Fruit fly (Drosophila melanogaster) whole organism, embryonic: ENCODE measurements around the gene hang.

Experiments used
- Atf-2 ChIP-seq: fragments of 200-800 bp; sonication (Bioruptor generic); optimal IDR thresholded peaks from 2 replicates; lab custom pipeline; 2016; ENCODE audit warnings: missing biosample characterization, missing genetic modification characterization
- CG10431 ChIP-seq: fragments of 200-800 bp; sonication (Bioruptor generic); optimal IDR thresholded peaks from 3 replicates; lab custom pipeline; 2018; ENCODE audit warnings: missing biosample characterization, mild to moderate bottlenecking, missing genetic modification characterization
- CG12104 ChIP-seq: fragments of 200-800 bp; sonication (Bioruptor generic); optimal IDR thresholded peaks from 3 replicates; lab custom pipeline; 2016; ENCODE audit warnings: missing biosample characterization, missing genetic modification characterization
- CG12391 ChIP-seq: fragments of 200-800 bp; sonication (Bioruptor generic); optimal IDR thresholded peaks from 3 replicates; lab custom pipeline; 2018; ENCODE audit warnings: missing biosample characterization, mild to moderate bottlenecking, missing genetic modification characterization, moderate library complexity
- CG13424 ChIP-seq: fragments of 200-800 bp; sonication (Bioruptor generic); optimal IDR thresholded peaks from 2 replicates; lab custom pipeline; 2019; ENCODE audit warnings: missing biosample characterization, mild to moderate bottlenecking, missing genetic modification characterization, moderate library complexity
- CG17361 ChIP-seq: fragments of 200-800 bp; sonication (Bioruptor generic); IDR thresholded peaks from 3 replicates; pipeline ENCODE4 v1.3.6; 2022; ENCODE audit warnings: missing biosample characterization, missing genetic modification characterization
- CG17829 ChIP-seq: fragments of 200-800 bp; optimal IDR thresholded peaks from 2 replicates; lab custom pipeline; 2019; ENCODE audit warnings: missing biosample characterization, mild to moderate bottlenecking, missing genetic modification characterization, moderate library complexity
- CG2678 ChIP-seq: fragments of 200-800 bp; sonication (Bioruptor generic); optimal IDR thresholded peaks from 3 replicates; lab custom pipeline; 2019; ENCODE audit warnings: missing biosample characterization, mild to moderate bottlenecking, missing genetic modification characterization, moderate library complexity
- CG32772 ChIP-seq: fragments of 200-800 bp; sonication (Bioruptor generic); IDR thresholded peaks from 2 replicates; pipeline ENCODE4 v1.3.6; 2022; ENCODE audit warnings: missing biosample characterization, missing genetic modification characterization
- CG3281 ChIP-seq: fragments of 200-800 bp; sonication (Bioruptor generic); optimal IDR thresholded peaks from 3 replicates; lab custom pipeline; 2017; ENCODE audit warnings: missing biosample characterization, mild to moderate bottlenecking, missing genetic modification characterization
- CG34376 ChIP-seq: fragments of 200-800 bp; sonication (Bioruptor generic); optimal IDR thresholded peaks from 2 replicates; lab custom pipeline; 2018; ENCODE audit warnings: missing biosample characterization, mild to moderate bottlenecking, missing genetic modification characterization
- CG6765 ChIP-seq: fragments of 200-800 bp; sonication (Bioruptor generic); optimal IDR thresholded peaks from 3 replicates; lab custom pipeline; 2017; ENCODE audit warnings: missing biosample characterization, mild to moderate bottlenecking, missing genetic modification characterization
- CG6854 ChIP-seq: fragments of 200-800 bp; sonication (Bioruptor generic); optimal IDR thresholded peaks from 3 replicates; lab custom pipeline; 2017; ENCODE audit warnings: missing biosample characterization, mild to moderate bottlenecking, missing genetic modification characterization
- CG7271 ChIP-seq: fragments of 200-800 bp; sonication (Bioruptor generic); optimal IDR thresholded peaks from 2 replicates; lab custom pipeline; 2018; ENCODE audit warnings: missing biosample characterization, mild to moderate bottlenecking, missing genetic modification characterization, moderate library complexity
- CG7928 ChIP-seq: fragments of 200-800 bp; sonication (Bioruptor generic); optimal IDR thresholded peaks from 2 replicates; lab custom pipeline; 2017; ENCODE audit warnings: missing biosample characterization, mild to moderate bottlenecking, missing genetic modification characterization
- CG8290 ChIP-seq, 3 experiments: fragments of 200-800 bp; sonication (Bioruptor generic); optimal IDR thresholded peaks; 2 replicates each; lab custom pipeline; 2016 to 2019; ENCODE audit warnings: missing biosample characterization in 3 of 3, missing genetic modification characterization in 3 of 3, mild to moderate bottlenecking in 2 of 3, moderate library complexity in 1 of 3
- H15 ChIP-seq: fragments of 200-800 bp; sonication (Bioruptor generic); IDR thresholded peaks from 3 replicates; pipeline ENCODE4 v1.3.6; 2022; ENCODE audit warnings: missing biosample characterization, missing genetic modification characterization
- HHEX ChIP-seq: fragments of 200-800 bp; sonication (Bioruptor generic); optimal IDR thresholded peaks from 3 replicates; lab custom pipeline; 2017; ENCODE audit warnings: missing biosample characterization, mild to moderate bottlenecking, missing genetic modification characterization, missing genetic modification reagents
- HLH4C ChIP-seq: fragments of 200-800 bp; sonication (Bioruptor generic); IDR thresholded peaks from 3 replicates; pipeline ENCODE4 v1.3.6; 2022; ENCODE audit warnings: missing biosample characterization, missing genetic modification characterization; ENCODE audit not compliant: partially characterized antibody
- Hey ChIP-seq: fragments of 200-800 bp; sonication (Bioruptor generic); optimal IDR thresholded peaks from 3 replicates; lab custom pipeline; 2018; ENCODE audit warnings: missing biosample characterization, mild to moderate bottlenecking, missing genetic modification characterization
- Hr3 ChIP-seq: fragments of 200-800 bp; sonication (Bioruptor generic); optimal IDR thresholded peaks from 3 replicates; lab custom pipeline; 2016; ENCODE audit warnings: missing biosample characterization, missing genetic modification characterization
- Hr39 ChIP-seq: fragments of >200 bp; optimal IDR thresholded peaks from 2 replicates; lab custom pipeline; 2017
- Jarid2 ChIP-seq: fragments of 200-800 bp; sonication (Bioruptor generic); optimal IDR thresholded peaks from 3 replicates; lab custom pipeline; 2017; ENCODE audit warnings: mild to moderate bottlenecking, missing biosample characterization, missing genetic modification reagents, missing genetic modification characterization
- MESR4 ChIP-seq: fragments of 200-800 bp; sonication (Bioruptor generic); optimal IDR thresholded peaks from 2 replicates; lab custom pipeline; 2018; ENCODE audit warnings: missing biosample characterization, mild to moderate bottlenecking, missing genetic modification characterization, moderate library complexity
- Mrtf ChIP-seq: fragments of 200-800 bp; sonication (Bioruptor generic); IDR thresholded peaks from 3 replicates; pipeline ENCODE4 v1.3.6; 2022; ENCODE audit warnings: missing biosample characterization, missing genetic modification characterization
- Myb ChIP-seq: fragments of 200-800 bp; sonication (Bioruptor generic); optimal IDR thresholded peaks from 2 replicates; lab custom pipeline; 2016; ENCODE audit warnings: missing biosample characterization, missing genetic modification characterization
- NK7.1 ChIP-seq: fragments of 200-800 bp; sonication (Bioruptor generic); optimal IDR thresholded peaks from 3 replicates; lab custom pipeline; 2016; ENCODE audit warnings: missing biosample characterization, missing genetic modification characterization
- Trl ChIP-seq, 3 experiments: fragments of >200 bp in 2 of 3; fragments of 200-800 bp in 1 of 3; sonication (Bioruptor generic) in 1 of 3; optimal IDR thresholded peaks; 2 replicates in 1 of 3; 3 replicates in 2 of 3; lab custom pipeline; 2016 to 2017; ENCODE audit warnings: missing biosample characterization in 1 of 3, missing genetic modification characterization in 1 of 3
- Xbp1 ChIP-seq: fragments of 200-800 bp; sonication (Bioruptor generic); optimal IDR thresholded peaks from 3 replicates; lab custom pipeline; 2016; ENCODE audit warnings: missing biosample characterization, mild to moderate bottlenecking, missing genetic modification characterization
- az2 ChIP-seq: fragments of 200-800 bp; sonication (Bioruptor generic); optimal IDR thresholded peaks from 3 replicates; lab custom pipeline; 2016; ENCODE audit warnings: missing biosample characterization, missing genetic modification characterization
- caup ChIP-seq: fragments of 200-800 bp; sonication (Bioruptor generic); optimal IDR thresholded peaks from 3 replicates; lab custom pipeline; 2017; ENCODE audit warnings: missing biosample characterization, mild to moderate bottlenecking, missing genetic modification characterization, moderate library complexity; ENCODE audit not compliant: severe bottlenecking
- crp ChIP-seq, 2 experiments: fragments of 200-800 bp; sonication (Bioruptor generic); optimal IDR thresholded peaks; 2 replicates in 1 of 2; 3 replicates in 1 of 2; lab custom pipeline; 2017; ENCODE audit warnings: missing biosample characterization in 2 of 2, missing genetic modification characterization in 2 of 2, mild to moderate bottlenecking in 1 of 2, moderate library complexity in 1 of 2
- emc ChIP-seq: fragments of 200-800 bp; sonication (Bioruptor generic); optimal IDR thresholded peaks from 2 replicates; lab custom pipeline; 2016; ENCODE audit warnings: missing biosample characterization, missing genetic modification characterization
- gem ChIP-seq: fragments of 200-800 bp; sonication (Bioruptor generic); optimal IDR thresholded peaks from 2 replicates; lab custom pipeline; 2019; ENCODE audit warnings: missing biosample characterization, mild to moderate bottlenecking, missing genetic modification characterization, moderate library complexity
- hkb ChIP-seq, 2 experiments: fragments of 200-800 bp in 1 of 2; fragments of >200 bp in 1 of 2; sonication (Bioruptor generic) in 1 of 2; IDR thresholded peaks in 1 of 2; optimal IDR thresholded peaks in 1 of 2; 2 replicates each; pipeline versions ENCODE4 v1.3.6 to Lab custom; 2017 to 2022; ENCODE audit warnings: missing biosample characterization in 1 of 2, missing genetic modification characterization in 1 of 2
- ind ChIP-seq: fragments of 200-800 bp; sonication (Bioruptor generic); optimal IDR thresholded peaks from 3 replicates; lab custom pipeline; 2016; ENCODE audit warnings: missing biosample characterization, missing genetic modification characterization
- nmo ChIP-seq: fragments of 200-800 bp; sonication (Bioruptor generic); optimal IDR thresholded peaks from 2 replicates; lab custom pipeline; 2018; ENCODE audit warnings: missing biosample characterization, mild to moderate bottlenecking, missing genetic modification characterization, moderate library complexity
- onecut ChIP-seq: fragments of 200-800 bp; sonication (Bioruptor generic); IDR thresholded peaks from 2 replicates; pipeline ENCODE4 v1.3.6; 2022; ENCODE audit warnings: missing biosample characterization, missing genetic modification characterization
- psq ChIP-seq: fragments of 200-800 bp; sonication (Bioruptor generic); optimal IDR thresholded peaks from 2 replicates; lab custom pipeline; 2017; ENCODE audit warnings: missing biosample characterization, missing genetic modification characterization
- pum ChIP-seq: fragments of 200-800 bp; sonication (Bioruptor generic); optimal IDR thresholded peaks from 2 replicates; lab custom pipeline; 2016; ENCODE audit warnings: missing biosample characterization, missing genetic modification characterization
- repo ChIP-seq: fragments of 200-800 bp; sonication (Bioruptor generic); optimal IDR thresholded peaks from 2 replicates; lab custom pipeline; 2016; ENCODE audit warnings: missing biosample characterization, missing genetic modification characterization
- rib ChIP-seq: fragments of 200-800 bp; sonication (Bioruptor generic); IDR thresholded peaks from 2 replicates; pipeline ENCODE4 v1.3.6; 2022; ENCODE audit warnings: missing biosample characterization, missing genetic modification characterization
- sens ChIP-seq: fragments of 200-800 bp; sonication (Bioruptor generic); peaks from one replicate; lab custom pipeline; 2016; ENCODE audit warnings: missing biosample characterization, missing genetic modification characterization
- sqz ChIP-seq: fragments of 200-800 bp; sonication (Bioruptor generic); optimal IDR thresholded peaks from 3 replicates; lab custom pipeline; 2018; ENCODE audit warnings: missing biosample characterization, mild to moderate bottlenecking, missing genetic modification characterization
- tgo ChIP-seq: fragments of 200-800 bp; sonication (Bioruptor generic); IDR thresholded peaks from 3 replicates; pipeline ENCODE4 v1.3.6; 2022; ENCODE audit warnings: missing biosample characterization, missing genetic modification characterization
- tna ChIP-seq: fragments of 200-800 bp; sonication (Bioruptor generic); IDR thresholded peaks from 2 replicates; pipeline ENCODE4 v1.3.6; 2022; ENCODE audit warnings: missing biosample characterization, missing genetic modification characterization; ENCODE audit not compliant: partially characterized antibody
- unc-4 ChIP-seq: fragments of 200-800 bp; sonication (Bioruptor generic); IDR thresholded peaks from 2 replicates; pipeline ENCODE4 v1.3.6; 2022; ENCODE audit warnings: missing biosample characterization, missing genetic modification characterization; ENCODE audit not compliant: partially characterized antibody
- usp ChIP-seq: fragments of >200 bp; optimal IDR thresholded peaks from 2 replicates; lab custom pipeline; 2017; ENCODE audit warnings: missing biosample characterization, missing genetic modification characterization
- vfl ChIP-seq: fragments of 200-800 bp; sonication (Bioruptor generic); optimal IDR thresholded peaks from 2 replicates; lab custom pipeline; 2016; ENCODE audit warnings: missing biosample characterization, missing genetic modification characterization
- wdn ChIP-seq: fragments of 200-800 bp; sonication (Bioruptor generic); IDR thresholded peaks from 2 replicates; pipeline ENCODE4 v1.3.6; 2022; ENCODE audit warnings: missing biosample characterization, missing genetic modification characterization

Gene hang

DNA sequence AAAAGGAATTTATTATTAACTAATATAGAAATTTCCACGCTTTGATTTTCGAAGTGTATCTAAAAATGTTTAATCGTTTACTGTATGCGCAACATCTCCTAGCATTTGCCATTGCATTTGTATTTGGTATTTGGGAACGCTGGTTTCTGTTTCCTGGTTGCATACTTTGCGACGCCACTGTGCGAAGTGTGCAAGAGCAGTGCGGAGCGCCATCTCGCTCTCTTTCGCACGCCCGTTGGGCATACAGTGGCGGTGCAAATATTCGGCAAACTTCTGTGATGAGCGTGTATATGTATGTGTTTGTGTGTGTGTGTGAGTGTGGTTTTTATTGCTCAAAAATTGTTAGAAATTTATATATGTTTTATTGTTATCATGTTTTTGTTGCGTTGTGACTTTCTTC lies 35.9 kb downstream of the hang start:
- TF ChIP-seq Mrtf (GFP tag; lab: Robert Waterston, UW): no peak
- TF ChIP-seq emc (GFP tag; lab: Kevin White, UChicago): no peak
- no peak for TF ChIP-seq NK7.1 (GFP tag; lab: Kevin White, UChicago)
- TF ChIP-seq crp (GFP tag; optimal IDR thresholded peaks at IDR 0.05; lab: Kevin White, UChicago): no peak
- no peak for TF ChIP-seq CG32772 (GFP tag; lab: Robert Waterston, UW)
- no peak for TF ChIP-seq CG6765 (GFP tag; lab: Kevin White, UChicago)
- 0 out of 3 replicates have a peak, but pooled peaks have one; percentile 19 for TF ChIP-seq tgo (GFP tag; lab: Robert Waterston, UW)
- peak; percentile 27 for TF ChIP-seq gem (tag; lab: Kevin White, UChicago)
- TF ChIP-seq HLH4C (GFP tag; lab: Robert Waterston, UW): no peak
- TF ChIP-seq CG10431: no peak
- no peak for TF ChIP-seq tna
- TF ChIP-seq Jarid2 (GFP tag; lab: Kevin White, UChicago): no peak
- peak; percentile 14 for TF ChIP-seq Xbp1 (GFP tag; lab: Kevin White, UChicago)
- TF ChIP-seq Trl (optimal IDR thresholded peaks at IDR 0.05; lab: Kevin White, UChicago): no peak
- TF ChIP-seq Trl (GFP tag; optimal IDR thresholded peaks at IDR 0.05; lab: Kevin White, UChicago): no peak
- peak; percentile 1 for TF ChIP-seq ind (GFP tag; lab: Kevin White, UChicago)
- no peak for TF ChIP-seq CG2678 (tag; lab: Kevin White, UChicago)
- peak; percentile 58 for TF ChIP-seq sens
- TF ChIP-seq CG8290 (GFP tag; optimal IDR thresholded peaks at IDR 0.05; lab: Kevin White, UChicago): peak; percentile 50
- peak in 1 of 2 experiments; percentile 53 for TF ChIP-seq CG8290 (tag; optimal IDR thresholded peaks at IDR 0.05; lab: Kevin White, UChicago)
- no peak for TF ChIP-seq Hr39 (lab: Kevin White, UChicago)
- TF ChIP-seq psq (GFP tag; lab: Kevin White, UChicago): no peak
- no peak for TF ChIP-seq usp (GFP tag; lab: Kevin White, UChicago)
- no peak for TF ChIP-seq rib
- peak; percentile 30 for TF ChIP-seq Hr3 (GFP tag; lab: Kevin White, UChicago)
- TF ChIP-seq HHEX (GFP tag; lab: Kevin White, UChicago): peak; percentile 21
- peak; percentile 2 for TF ChIP-seq CG17829 (tag; lab: Kevin White, UChicago)
- TF ChIP-seq sqz (GFP tag; lab: Kevin White, UChicago): no peak
- no peak for TF ChIP-seq H15
- TF ChIP-seq CG3281: no peak
- peak; percentile 30 for TF ChIP-seq nmo (GFP tag; lab: Kevin White, UChicago)
- TF ChIP-seq hkb (optimal IDR thresholded peaks at IDR 0.05; lab: Kevin White, UChicago): no peak
- TF ChIP-seq hkb (GFP tag; IDR thresholded peaks at IDR 0.05; lab: Robert Waterston, UW): no peak
- no peak for TF ChIP-seq unc-4
- no peak for TF ChIP-seq repo (GFP tag; lab: Kevin White, UChicago)
- no peak for TF ChIP-seq MESR4 (GFP tag; lab: Kevin White, UChicago)
- TF ChIP-seq CG17361 (GFP tag; lab: Robert Waterston, UW): no peak
- no peak for TF ChIP-seq Atf-2 (GFP tag; lab: Kevin White, UChicago)
- no peak for TF ChIP-seq CG13424 (tag; lab: Kevin White, UChicago)
- TF ChIP-seq Myb (GFP tag; lab: Kevin White, UChicago): no peak
- no peak for TF ChIP-seq vfl (GFP tag; lab: Kevin White, UChicago)
- TF ChIP-seq wdn: 0 out of 2 replicates have a peak, but pooled peaks have one; percentile 40
- TF ChIP-seq caup: no peak
- TF ChIP-seq pum (GFP tag; lab: Kevin White, UChicago): peak; percentile 41
- no peak for TF ChIP-seq CG12104
- TF ChIP-seq az2 (GFP tag; lab: Kevin White, UChicago): peak; percentile 3
- no peak for TF ChIP-seq CG12391
- TF ChIP-seq Hey (tag; lab: Kevin White, UChicago): no peak
- TF ChIP-seq CG7928 (GFP tag; lab: Kevin White, UChicago): no peak
- no peak for TF ChIP-seq CG34376 (GFP tag; lab: Kevin White, UChicago)
- TF ChIP-seq CG7271 (tag; lab: Kevin White, UChicago): no peak
- TF ChIP-seq onecut (GFP tag; lab: Robert Waterston, UW): no peak
- no peak for TF ChIP-seq CG6854
